Worm (Caenorhabditis elegans) whole organism, L1 larva: ENCODE data around the gene C52D10.3.

Source experiments
- C16A3.4 ChIP-seq: fragments of 150-350 bp; optimal IDR thresholded peaks from 2 replicates; lab custom pipeline; 2014; ENCODE audit warnings: missing biosample characterization, missing genetic modification characterization
- F16B12.6 ChIP-seq: fragments of 150-350 bp; optimal IDR thresholded peaks from 2 replicates; lab custom pipeline; 2014; ENCODE audit warnings: missing biosample characterization, missing genetic modification characterization
- alr-1 ChIP-seq: fragments of 200-800 bp; sonication (Bioruptor generic); optimal IDR thresholded peaks from 2 replicates; lab custom pipeline; 2018; ENCODE audit warnings: borderline replicate concordance, mild to moderate bottlenecking, missing genetic modification characterization, missing compliant biosample characterization
- ama-1 ChIP-seq: fragments of 150-350 bp; optimal IDR thresholded peaks from 2 replicates; lab custom pipeline; 2014
- blmp-1 ChIP-seq: fragments of 150-350 bp; optimal IDR thresholded peaks from 2 replicates; lab custom pipeline; 2014; ENCODE audit warnings: missing biosample characterization, missing genetic modification characterization
- dsc-1 ChIP-seq: sonication (generic microtip); optimal IDR thresholded peaks from 2 replicates; lab custom pipeline; 2016; ENCODE audit warnings: mild to moderate bottlenecking, missing genetic modification characterization, missing compliant biosample characterization
- efl-1 ChIP-seq, 4 experiments: fragments of 150-350 bp; optimal IDR thresholded peaks in 3 of 4; peaks in 1 of 4; 1 replicate in 1 of 4; 2 replicates in 3 of 4; lab custom pipeline; 2014; ENCODE audit warnings: missing biosample characterization in 2 of 4, missing genetic modification characterization in 2 of 4, missing genetic modification reagents in 2 of 4
- egl-13 ChIP-seq: sonication (generic microtip); optimal IDR thresholded peaks from 2 replicates; lab custom pipeline; 2016; ENCODE audit warnings: missing genotype, missing genetic modification reagents, missing genetic modification characterization, missing compliant biosample characterization
- elt-2 ChIP-seq: sonication (generic microtip); optimal IDR thresholded peaks from 2 replicates; lab custom pipeline; 2016; ENCODE audit warnings: missing genetic modification characterization, mild to moderate bottlenecking, inconsistent platforms, missing compliant biosample characterization, missing genetic modification reagents
- ets-5 ChIP-seq: fragments of 200-800 bp; sonication (Bioruptor generic); IDR thresholded peaks from 2 replicates; pipeline ENCODE4 v1.3.6; 2022; ENCODE audit warnings: missing genetic modification characterization, missing compliant biosample characterization
- fkh-4 ChIP-seq: sonication (generic microtip); optimal IDR thresholded peaks from 2 replicates; lab custom pipeline; 2016; ENCODE audit warnings: missing compliant biosample characterization, missing genetic modification characterization, borderline replicate concordance
- fkh-8 ChIP-seq: sonication (generic microtip); optimal IDR thresholded peaks from 2 replicates; lab custom pipeline; 2016; ENCODE audit warnings: mild to moderate bottlenecking, missing genetic modification characterization, missing compliant biosample characterization
- grh-1 ChIP-seq: fragments of 200-800 bp; sonication (Bioruptor generic); IDR thresholded peaks from 2 replicates; pipeline ENCODE4 v1.3.6; 2022; ENCODE audit warnings: missing genetic modification reagents, missing genetic modification characterization, missing compliant biosample characterization
- hlh-17 ChIP-seq: fragments of 200-800 bp; sonication (Bioruptor generic); optimal IDR thresholded peaks from 2 replicates; lab custom pipeline; 2018; ENCODE audit warnings: missing genetic modification characterization, mild to moderate bottlenecking, missing compliant biosample characterization, moderate library complexity, borderline replicate concordance
- hpl-2 ChIP-seq: fragments of 150-350 bp; optimal IDR thresholded peaks from 2 replicates; lab custom pipeline; 2014; ENCODE audit warnings: missing biosample characterization, missing genetic modification reagents, missing genetic modification characterization
- lin-14 ChIP-seq: fragments of 200-800 bp; sonication (Bioruptor generic); optimal IDR thresholded peaks from 2 replicates; lab custom pipeline; 2018; ENCODE audit warnings: mild to moderate bottlenecking, missing genetic modification characterization, moderate library complexity, missing compliant biosample characterization
- mdl-1 ChIP-seq, 2 experiments: fragments of 150-350 bp; optimal IDR thresholded peaks; 2 replicates each; lab custom pipeline; 2014 to 2017; ENCODE audit warnings: missing biosample characterization in 2 of 2, missing genetic modification characterization in 2 of 2, inconsistent platforms in 1 of 2
- mep-1 ChIP-seq: fragments of 150-350 bp; optimal IDR thresholded peaks from 2 replicates; lab custom pipeline; 2014; ENCODE audit warnings: missing biosample characterization, missing genetic modification characterization
- nhr-12 ChIP-seq: sonication (generic microtip); optimal IDR thresholded peaks from 2 replicates; lab custom pipeline; 2017; ENCODE audit warnings: missing biosample characterization, missing genetic modification characterization
- nhr-28 ChIP-seq: fragments of 150-350 bp; optimal IDR thresholded peaks from 2 replicates; lab custom pipeline; 2014; ENCODE audit warnings: missing biosample characterization, missing genetic modification characterization
- nhr-71 ChIP-seq: sonication (generic microtip); optimal IDR thresholded peaks from 2 replicates; lab custom pipeline; 2016; ENCODE audit warnings: mild to moderate bottlenecking, missing genetic modification characterization, moderate library complexity, missing compliant biosample characterization
- nhr-76 ChIP-seq: sonication (generic microtip); optimal IDR thresholded peaks from 2 replicates; lab custom pipeline; 2017; ENCODE audit warnings: missing biosample characterization, missing genetic modification characterization
- pag-3 ChIP-seq: sonication (generic microtip); optimal IDR thresholded peaks from 2 replicates; lab custom pipeline; 2017; ENCODE audit warnings: missing genetic modification characterization, mild to moderate bottlenecking, missing compliant biosample characterization, antibody characterized with exemption, borderline replicate concordance; ENCODE audit not compliant: insufficient read depth
- skn-1 ChIP-seq: fragments of 150-350 bp; optimal IDR thresholded peaks from 2 replicates; lab custom pipeline; 2014; ENCODE audit warnings: missing biosample characterization, missing genetic modification characterization
- sox-4 ChIP-seq: sonication (generic microtip); optimal IDR thresholded peaks from 2 replicates; lab custom pipeline; 2016; ENCODE audit warnings: missing genetic modification characterization, missing compliant biosample characterization
- tlp-1 ChIP-seq: fragments of 150-350 bp; optimal IDR thresholded peaks from 2 replicates; lab custom pipeline; 2014; ENCODE audit warnings: missing biosample characterization, missing genetic modification characterization
- unc-130 ChIP-seq: fragments of 150-350 bp; optimal IDR thresholded peaks from 2 replicates; lab custom pipeline; 2017; ENCODE audit warnings: missing biosample characterization, missing genetic modification characterization, inconsistent platforms
- unc-62 ChIP-seq: fragments of 150-350 bp; optimal IDR thresholded peaks from 2 replicates; lab custom pipeline; 2014; ENCODE audit warnings: missing biosample characterization, missing genetic modification reagents, missing genetic modification characterization
- unc-98 ChIP-seq: fragments of 200-800 bp; sonication (Bioruptor generic); IDR thresholded peaks from 2 replicates; pipeline ENCODE4 v1.3.6; 2022; ENCODE audit warnings: missing genetic modification characterization, missing compliant biosample characterization
- zag-1 ChIP-seq: fragments of 150-350 bp; optimal IDR thresholded peaks from 2 replicates; lab custom pipeline; 2014; ENCODE audit warnings: missing biosample characterization, missing genetic modification characterization

The C52D10.3 gene

ce11 chrIV:17189193-17189592 lies 12.9 kb downstream of the C52D10.3 start:
- TF ChIP-seq dsc-1 (no peak), mdl-1 (tag; optimal IDR thresholded peaks at IDR 0.05; lab: Kevin White, UChicago) (no peak), alr-1 (no peak), hpl-2 (GFP tag; lab: Kevin White, UChicago) (no peak), ama-1 (lab: Kevin White, UChicago) (no peak), grh-1 (GFP tag; lab: Robert Waterston, UW) (no peak), sox-4 (tag; lab: Kevin White, UChicago) (no peak), fkh-8 (tag; lab: Kevin White, UChicago) (no peak), unc-98 (GFP tag; lab: Robert Waterston, UW) (no peak), nhr-28 (tag; lab: Kevin White, UChicago) (no peak), nhr-12 (no peak), F16B12.6 (tag; lab: Kevin White, UChicago) (no peak), mep-1 (no peak), elt-2 (no peak)

- TF ChIP-seq egl-13 (tag; lab: Kevin White, UChicago) (peak; percentile 50), hlh-17 (no peak), C16A3.4 (tag; lab: Kevin White, UChicago) (no peak)
- TF ChIP-seq, all 84 proteins: peak for 1
These were observed 15.5 kb downstream of the C52D10.3 start, which contains the start of gene flp-17 for ce11 chrIV:17191791-17192190. Gene flp-17 (minus strand): TSS chrIV:17191891.

- no peak for TF ChIP-seq elt-2
- no peak for TF ChIP-seq tlp-1 (tag; lab: Kevin White, UChicago)
- TF ChIP-seq dsc-1 = no peak
- no peak for TF ChIP-seq unc-98 (GFP tag; lab: Robert Waterston, UW)
- no peak for TF ChIP-seq efl-1 (optimal IDR thresholded peaks at IDR 0.05; lab: Kevin White, UChicago)
- TF ChIP-seq efl-1 (GFP tag; optimal IDR thresholded peaks at IDR 0.05 in 1 of 2; lab: Kevin White, UChicago) = no peak
- no peak for TF ChIP-seq fkh-4 (tag; lab: Kevin White, UChicago)
- TF ChIP-seq ets-5 (GFP tag; lab: Robert Waterston, UW) = no peak
These were observed 17.2 kb downstream of the C52D10.3 start for ce11 chrIV:17193491-17193890.

- TF ChIP-seq efl-1 (optimal IDR thresholded peaks at IDR 0.05; lab: Kevin White, UChicago) (no peak), efl-1 (GFP tag; optimal IDR thresholded peaks at IDR 0.05 in 1 of 2; lab: Kevin White, UChicago) (peak in 1 of 2 experiments; percentile 71), unc-98 (GFP tag; lab: Robert Waterston, UW) (no peak)
These were observed 23.4 kb downstream of the C52D10.3 start for ce11 chrIV:17199706-17200105.

DNA sequence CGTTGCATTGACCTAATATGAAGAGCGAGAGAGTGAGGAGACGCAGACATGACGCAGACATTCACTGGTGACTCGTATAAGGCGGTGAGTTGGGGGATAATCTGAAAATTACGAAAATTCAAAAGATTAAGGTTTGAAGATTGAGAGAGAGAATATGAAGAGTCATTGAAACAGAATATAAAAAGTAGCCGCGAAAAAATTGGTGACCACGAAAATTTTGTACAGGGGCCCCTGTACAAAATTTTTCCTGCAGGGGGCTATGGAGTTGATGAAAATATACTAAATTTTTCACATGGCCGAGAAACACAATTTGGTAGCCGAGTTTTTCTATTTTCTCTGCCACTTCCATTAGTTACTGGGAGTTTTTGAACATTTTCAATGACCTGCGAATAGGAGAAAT lies 30.5 kb downstream of the C52D10.3 start, which contains the start of gene cnnm-1:
Gene cnnm-1 (minus strand): TSS at position 101 of the 400 bp plus-strand sequence.
- TF ChIP-seq unc-130 (tag; lab: Kevin White, UChicago) (no peak), dsc-1 (peak; percentile 15)

- TF ChIP-seq zag-1 (tag; lab: Kevin White, UChicago) (no peak), blmp-1 (tag; lab: Kevin White, UChicago) (no peak), elt-2 (peak; percentile 4), F16B12.6 (tag; lab: Kevin White, UChicago) (no peak), unc-62 (GFP tag; lab: Kevin White, UChicago) (no peak)
These were observed 31.6 kb downstream of the C52D10.3 start for ce11 chrIV:17207864-17208263.

ce11 chrIV:17209309-17209708 lies 33.0 kb downstream of the C52D10.3 start:
- TF ChIP-seq nhr-76 (tag; lab: Kevin White, UChicago) = no peak
- TF ChIP-seq C16A3.4 (tag; lab: Kevin White, UChicago) = no peak
- TF ChIP-seq nhr-71 (tag; lab: Kevin White, UChicago) = peak; percentile 13
- TF ChIP-seq lin-14 = no peak
- no peak for TF ChIP-seq skn-1 (tag; lab: Kevin White, UChicago)
- TF ChIP-seq blmp-1 (tag; lab: Kevin White, UChicago) = peak; percentile 75
- peak; percentile 24 for TF ChIP-seq mep-1
- no peak for TF ChIP-seq unc-62 (GFP tag; lab: Kevin White, UChicago)
- TF ChIP-seq pag-3 (tag; lab: Kevin White, UChicago) = peak; percentile 73
- peak; percentile 26 for TF ChIP-seq dsc-1
- TF ChIP-seq tlp-1 (tag; lab: Kevin White, UChicago) = no peak
- TF ChIP-seq, all 84 proteins: peak for 5
